Worm (Caenorhabditis elegans): ENCODE measurements around the gene B0024.13.

B0024.13 gene

ce11 chrV:10361830-10362397 is 41.4 kb downstream of the B0024.13 start, which contains the start of gene cash-1 (continued):
- TF ChIP-seq snpc-4 (GFP tag; optimal IDR thresholded peaks at IDR 0.05), result no peak
- TF ChIP-seq snpc-4 (tag; optimal IDR thresholded peaks at IDR 0.05), result peak in 3 of 4 experiments; percentile 43 to 64 (median 52)
- no peak for TF ChIP-seq ceh-58 (GFP tag; IDR thresholded peaks at IDR 0.05)
- TF ChIP-seq lir-1 (GFP tag; conservative IDR thresholded peaks at IDR 0.05), result no peak
- no peak for TF ChIP-seq mxl-1 (tag; optimal IDR thresholded peaks at IDR 0.05)
- peak; percentile 45; the same call in 1 of the 2 replicates for TF ChIP-seq cebp-1 (GFP tag; IDR thresholded peaks at IDR 0.05)
- peak; percentile 58 for TF ChIP-seq cebp-1 (tag; optimal IDR thresholded peaks at IDR 0.05)
- TF ChIP-seq tlf-1 (GFP tag; optimal IDR thresholded peaks at IDR 0.05), result peak; percentile 66
- TF ChIP-seq unc-130 (GFP tag; optimal IDR thresholded peaks at IDR 0.05), result no peak
- TF ChIP-seq F22D6.2 (tag; optimal IDR thresholded peaks at IDR 0.05), result no peak
- no peak for TF ChIP-seq unc-62 (GFP tag; optimal IDR thresholded peaks at IDR 0.05)
- no peak for TF ChIP-seq egl-18 (GFP tag; IDR thresholded peaks at IDR 0.05)
- no peak for TF ChIP-seq T07F8.4 (tag; optimal IDR thresholded peaks at IDR 0.05)
- no peak for TF ChIP-seq mel-28 (tag; optimal IDR thresholded peaks at IDR 0.05; ENCODE audit: borderline replicate concordance)
- TF ChIP-seq athp-1 (tag; optimal IDR thresholded peaks at IDR 0.05), result no peak
- TF ChIP-seq tbx-9 (tag; optimal IDR thresholded peaks at IDR 0.05; ENCODE audit: borderline replicate concordance), result no peak
- peak; percentile 37; the same call in 1 of the 2 replicates for TF ChIP-seq pbrm-1 (GFP tag; IDR thresholded peaks at IDR 0.05)
- TF ChIP-seq nhr-27 (tag; optimal IDR thresholded peaks at IDR 0.05), result no peak
- TF ChIP-seq ZK185.1 (tag; optimal IDR thresholded peaks at IDR 0.05; ENCODE audit: poor library complexity, severe bottlenecking), result peak; percentile 47
- TF ChIP-seq snpc-1.1 (tag; optimal IDR thresholded peaks at IDR 0.05; ENCODE audit: insufficient read depth), result no peak
- TF ChIP-seq attf-6 (GFP tag; IDR thresholded peaks at IDR 0.05), result peak; percentile 38; the same call in 1 of the 2 replicates
- no peak for TF ChIP-seq ceh-100 (GFP tag; IDR thresholded peaks at IDR 0.05)
- TF ChIP-seq dpff-1 (tag; optimal IDR thresholded peaks at IDR 0.05), result no peak
- no peak for TF ChIP-seq C06A6.2 (GFP tag; conservative IDR thresholded peaks at IDR 0.05)
- peak; percentile 68 for TF ChIP-seq D2030.7 (GFP tag; IDR thresholded peaks at IDR 0.05)
- TF ChIP-seq mes-4 (tag; optimal IDR thresholded peaks at IDR 0.05), result no peak
- TF ChIP-seq nfya-1 (tag; optimal IDR thresholded peaks at IDR 0.05; ENCODE audit: borderline replicate concordance, insufficient read depth), result no peak
- no peak for TF ChIP-seq ccch-3 (GFP tag; optimal IDR thresholded peaks at IDR 0.05)
- TF ChIP-seq aptf-3 (GFP tag; IDR thresholded peaks at IDR 0.05), result no peak
- TF ChIP-seq snpc-1.3 (tag; optimal IDR thresholded peaks at IDR 0.05; ENCODE audit: insufficient read depth), result no peak
- peak; percentile 88 for TF ChIP-seq nhr-80 (tag; optimal IDR thresholded peaks at IDR 0.05)
- TF ChIP-seq B0019.2 (GFP tag; conservative IDR thresholded peaks at IDR 0.05), result no peak
- TF ChIP-seq K12H6.12 (tag; optimal IDR thresholded peaks at IDR 0.05), result peak; percentile 36
- TF ChIP-seq Y67H2A.10 (GFP tag; conservative IDR thresholded peaks at IDR 0.05), result no peak; the same call in 1 of the 2 replicates
- no peak for TF ChIP-seq fkh-3 (tag; optimal IDR thresholded peaks at IDR 0.05)
- TF ChIP-seq dpl-1 (GFP tag; optimal IDR thresholded peaks at IDR 0.05), result peak; percentile 68
- TF ChIP-seq gei-17 (GFP tag; optimal IDR thresholded peaks at IDR 0.05), result no peak
- no peak for TF ChIP-seq ztf-3 (GFP tag; optimal IDR thresholded peaks at IDR 0.05)
- no peak for TF ChIP-seq aptf-2 (GFP tag; conservative IDR thresholded peaks at IDR 0.05)
- no peak for TF ChIP-seq F37B4.10 (GFP tag; IDR thresholded peaks at IDR 0.05)
- peak; percentile 88 for TF ChIP-seq attf-5 (GFP tag; optimal IDR thresholded peaks at IDR 0.05)
- no peak for TF ChIP-seq somi-1 (GFP tag; optimal IDR thresholded peaks at IDR 0.05)
- TF ChIP-seq sptf-2 (GFP tag; optimal IDR thresholded peaks at IDR 0.05), result no peak
